Worm (Caenorhabditis elegans) whole organism, L4 larva: ENCODE results near the gene sre-51.

Experiments used
- T20F7.1 ChIP-seq: fragments of 200-800 bp; sonication (Bioruptor generic); optimal IDR thresholded peaks from 2 replicates; lab custom pipeline; 2018; ENCODE audit warnings: mild to moderate bottlenecking, missing genetic modification characterization, missing compliant biosample characterization
- ZK337.2 ChIP-seq: fragments of 200-800 bp; sonication (Bioruptor generic); IDR thresholded peaks from 2 replicates; pipeline ENCODE4 v1.3.6; 2022; ENCODE audit warnings: missing genetic modification reagents, missing genetic modification characterization, missing compliant biosample characterization
- ceh-82 ChIP-seq: sonication (generic microtip); optimal IDR thresholded peaks from 2 replicates; lab custom pipeline; 2017; ENCODE audit warnings: missing biosample characterization, missing genetic modification characterization
- egl-27 ChIP-seq: sonication (generic microtip); optimal IDR thresholded peaks from 3 replicates; lab custom pipeline; 2017; ENCODE audit warnings: missing biosample characterization, missing genetic modification reagents, missing genetic modification characterization
- hlh-30 ChIP-seq: sonication (generic microtip); optimal IDR thresholded peaks from 2 replicates; lab custom pipeline; 2017; ENCODE audit warnings: antibody characterized with exemption, mild to moderate bottlenecking, missing genetic modification characterization, missing compliant biosample characterization; ENCODE audit not compliant: insufficient read depth
- mep-1 ChIP-seq: fragments of 150-350 bp; sonication (generic microtip); optimal IDR thresholded peaks from 3 replicates; lab custom pipeline; 2014; ENCODE audit warnings: missing biosample characterization, missing genetic modification characterization
- nhr-102 ChIP-seq: sonication (generic microtip); optimal IDR thresholded peaks from 2 replicates; lab custom pipeline; 2016; ENCODE audit warnings: mild to moderate bottlenecking, missing genetic modification characterization, moderate library complexity, missing compliant biosample characterization
- nhr-237 ChIP-seq: sonication (generic microtip); optimal IDR thresholded peaks from 2 replicates; lab custom pipeline; 2017; ENCODE audit warnings: missing biosample characterization, missing genetic modification characterization
- nhr-41 ChIP-seq: fragments of 200-800 bp; sonication (Bioruptor generic); IDR thresholded peaks from 2 replicates; pipeline ENCODE4 v1.3.6; 2022; ENCODE audit warnings: missing genetic modification reagents, missing genetic modification characterization, missing compliant biosample characterization
- spr-1 ChIP-seq: sonication (generic microtip); optimal IDR thresholded peaks from 2 replicates; lab custom pipeline; 2016; ENCODE audit warnings: mild to moderate bottlenecking, missing genetic modification characterization, missing compliant biosample characterization
- spr-3 ChIP-seq: fragments of 200-800 bp; sonication (Bioruptor generic); optimal IDR thresholded peaks from 2 replicates; lab custom pipeline; 2018; ENCODE audit warnings: mild to moderate bottlenecking, missing genetic modification characterization, missing compliant biosample characterization
- unc-130 ChIP-seq: sonication (generic microtip); optimal IDR thresholded peaks from 2 replicates; lab custom pipeline; 2016; ENCODE audit warnings: missing genetic modification reagents, missing genetic modification characterization, missing compliant biosample characterization
- zag-1 ChIP-seq: fragments of 150-350 bp; optimal IDR thresholded peaks from 2 replicates; lab custom pipeline; 2014; ENCODE audit warnings: missing biosample characterization, missing genetic modification characterization
- ztf-11 ChIP-seq: fragments of 150-350 bp; optimal IDR thresholded peaks from 2 replicates; lab custom pipeline; 2014; ENCODE audit warnings: missing biosample characterization, missing genetic modification characterization

ce11 chrII:12353816-12354215 is 42.2 kb downstream of the sre-51 start:
- TF ChIP-seq zag-1 (tag; lab: Kevin White, UChicago) (no peak), mep-1 (tag; lab: Kevin White, UChicago) (no peak), hlh-30 (tag; lab: Kevin White, UChicago) (no peak), ztf-11 (no peak), unc-130 (GFP tag; lab: Kevin White, UChicago) (no peak), ceh-82 (tag; lab: Kevin White, UChicago) (no peak), ZK337.2 (no peak), nhr-41 (GFP tag; lab: Robert Waterston, UW) (no peak), T20F7.1 (GFP tag; lab: Kevin White, UChicago) (peak; percentile 13), egl-27 (tag; lab: Kevin White, UChicago) (no peak), nhr-237 (tag; lab: Kevin White, UChicago) (no peak), spr-1 (tag; lab: Kevin White, UChicago) (no peak), nhr-102 (tag; lab: Kevin White, UChicago) (no peak), spr-3 (GFP tag; lab: Kevin White, UChicago) (no peak)
